Worm (Caenorhabditis elegans) whole organism, L2 larva: ENCODE results near the gene M110.9.

Experiments
- F13H6.1 ChIP-seq: sonication (generic microtip); optimal IDR thresholded peaks from 2 replicates; lab custom pipeline; 2016; ENCODE audit warnings: missing genetic modification characterization, missing compliant biosample characterization
- alr-1 ChIP-seq: fragments of 150-350 bp; optimal IDR thresholded peaks from 2 replicates; lab custom pipeline; 2014; ENCODE audit warnings: missing biosample characterization, missing genetic modification characterization
- dmd-4 ChIP-seq: sonication (generic microtip); optimal IDR thresholded peaks from 2 replicates; lab custom pipeline; 2017; ENCODE audit warnings: missing biosample characterization, missing genetic modification characterization
- lin-13 ChIP-seq: fragments of 150-350 bp; optimal IDR thresholded peaks from 2 replicates; lab custom pipeline; 2014; ENCODE audit warnings: missing biosample characterization, missing genetic modification reagents, missing genetic modification characterization
- lin-39 ChIP-seq: fragments of 150-350 bp; optimal IDR thresholded peaks from 2 replicates; lab custom pipeline; 2014; ENCODE audit warnings: missing biosample characterization, missing genetic modification reagents, missing genetic modification characterization
- nhr-12 ChIP-seq: fragments of 150-350 bp; optimal IDR thresholded peaks from 2 replicates; lab custom pipeline; 2014; ENCODE audit warnings: missing biosample characterization, missing genetic modification characterization
- nhr-25 ChIP-seq: fragments of 150-350 bp; sonication (generic microtip); optimal IDR thresholded peaks from 3 replicates; lab custom pipeline; 2014; ENCODE audit warnings: missing biosample characterization, missing genetic modification characterization
- nhr-77 ChIP-seq: fragments of 150-350 bp; optimal IDR thresholded peaks from 2 replicates; lab custom pipeline; 2014; ENCODE audit warnings: missing biosample characterization, missing genetic modification characterization
- snpc-4 ChIP-seq: fragments of 150-350 bp; optimal IDR thresholded peaks from 2 replicates; lab custom pipeline; 2014; ENCODE audit warnings: missing biosample characterization, missing genetic modification characterization
- unc-55 ChIP-seq: fragments of 150-350 bp; sonication (generic microtip); optimal IDR thresholded peaks from 3 replicates; lab custom pipeline; 2014; ENCODE audit warnings: missing biosample characterization, missing genetic modification reagents, missing genetic modification characterization
- unc-62 ChIP-seq: fragments of 150-350 bp; optimal IDR thresholded peaks from 2 replicates; lab custom pipeline; 2014; ENCODE audit warnings: missing biosample characterization, missing genetic modification reagents, missing genetic modification characterization

DNA sequence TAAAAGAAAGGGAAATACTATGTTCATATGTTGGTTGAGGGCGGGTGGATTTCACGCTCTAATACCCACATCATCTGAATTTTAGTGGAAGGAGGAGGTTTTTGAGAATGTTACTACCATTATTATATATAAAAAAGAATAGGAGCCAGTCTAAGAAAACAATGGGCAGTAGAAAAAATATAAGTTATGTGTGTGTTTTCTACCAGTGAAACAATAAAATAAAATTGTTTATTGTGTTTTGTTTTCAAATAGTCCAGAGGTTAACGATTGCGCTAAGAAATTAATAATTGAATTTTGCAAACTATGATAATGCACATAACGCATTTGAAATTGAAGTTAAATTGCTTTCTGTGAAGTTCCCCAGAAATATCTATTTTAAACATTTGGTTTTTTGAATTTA lies 21.6 kb upstream of the M110.9 start, which contains the start of gene M110.8:
- TF ChIP-seq lin-13 (GFP tag; lab: Kevin White, UChicago) (no peak), nhr-77 (no peak), dmd-4 (tag; lab: Kevin White, UChicago) (no peak), F13H6.1 (tag; lab: Kevin White, UChicago) (no peak), nhr-12 (no peak), nhr-25 (tag; lab: Kevin White, UChicago) (no peak), unc-62 (GFP tag; lab: Kevin White, UChicago) (no peak), unc-55 (GFP tag; lab: Kevin White, UChicago) (no peak), snpc-4 (no peak), lin-39 (tag; lab: Kevin White, UChicago) (no peak), alr-1 (tag; lab: Kevin White, UChicago) (no peak)
